Worm (Caenorhabditis elegans) whole organism, L3 larva: ENCODE results near the gene cng-3.

ENCODE experiments used
- R02D3.7 ChIP-seq: fragments of 150-350 bp; optimal IDR thresholded peaks from 2 replicates; lab custom pipeline; 2014; ENCODE audit warnings: missing biosample characterization, missing genetic modification characterization
- ZK546.5 ChIP-seq: sonication (generic microtip); optimal IDR thresholded peaks from 2 replicates; lab custom pipeline; 2017; ENCODE audit warnings: missing biosample characterization, missing genetic modification characterization
- aly-2 ChIP-seq: fragments of 150-350 bp; optimal IDR thresholded peaks from 2 replicates; lab custom pipeline; 2014; ENCODE audit warnings: missing biosample characterization, missing genetic modification characterization
- ama-1 ChIP-seq: fragments of 150-350 bp; optimal IDR thresholded peaks from 2 replicates; lab custom pipeline; 2018
- ceh-16 ChIP-seq: sonication (generic microtip); optimal IDR thresholded peaks from 2 replicates; lab custom pipeline; 2017; ENCODE audit warnings: missing biosample characterization, missing genetic modification characterization
- ceh-28 ChIP-seq: fragments of 150-350 bp; optimal IDR thresholded peaks from 2 replicates; lab custom pipeline; 2014; ENCODE audit warnings: missing biosample characterization, missing genetic modification reagents, missing genetic modification characterization
- ceh-82 ChIP-seq: fragments of 150-350 bp; optimal IDR thresholded peaks from 2 replicates; lab custom pipeline; 2014; ENCODE audit warnings: missing biosample characterization, missing genetic modification characterization
- ceh-9 ChIP-seq: sonication (generic microtip); optimal IDR thresholded peaks from 2 replicates; lab custom pipeline; 2018; ENCODE audit warnings: missing biosample characterization, missing genetic modification characterization
- daf-12 ChIP-seq: fragments of 150-350 bp; optimal IDR thresholded peaks from 2 replicates; lab custom pipeline; 2014; ENCODE audit warnings: missing biosample characterization, missing genetic modification reagents, missing genetic modification characterization
- egl-27 ChIP-seq: sonication (generic microtip); optimal IDR thresholded peaks from 4 replicates; lab custom pipeline; 2017; ENCODE audit warnings: missing biosample characterization, missing genetic modification reagents, missing genetic modification characterization
- egl-5 ChIP-seq: fragments of 150-350 bp; optimal IDR thresholded peaks from 2 replicates; lab custom pipeline; 2017; ENCODE audit warnings: missing biosample characterization, missing genetic modification reagents, missing genetic modification characterization, inconsistent platforms
- elt-1 ChIP-seq: fragments of 150-350 bp; optimal IDR thresholded peaks from 2 replicates; lab custom pipeline; 2014; ENCODE audit warnings: missing biosample characterization, missing genetic modification characterization
- elt-2 ChIP-seq: sonication (generic microtip); optimal IDR thresholded peaks from 2 replicates; lab custom pipeline; 2016; ENCODE audit warnings: missing genetic modification reagents, mild to moderate bottlenecking, missing genetic modification characterization, missing compliant biosample characterization
- elt-3 ChIP-seq, 3 experiments: fragments of 150-350 bp in 1 of 3; sonication (generic microtip) in 2 of 3; optimal IDR thresholded peaks; 2 replicates in 2 of 3; 4 replicates in 1 of 3; lab custom pipeline; 2014 to 2017; ENCODE audit warnings: missing biosample characterization in 3 of 3, missing genetic modification characterization in 3 of 3
- eor-1 ChIP-seq, 2 experiments: fragments of 150-350 bp; optimal IDR thresholded peaks; 2 replicates each; lab custom pipeline; 2014 to 2018; ENCODE audit warnings: missing biosample characterization in 2 of 2, missing genetic modification characterization in 2 of 2
- fkh-10 ChIP-seq: sonication (generic microtip); optimal IDR thresholded peaks from 2 replicates; lab custom pipeline; 2017; ENCODE audit warnings: missing biosample characterization, missing genetic modification reagents, missing genetic modification characterization
- fkh-2 ChIP-seq: fragments of 150-350 bp; optimal IDR thresholded peaks from 2 replicates; lab custom pipeline; 2014; ENCODE audit warnings: missing biosample characterization, missing genetic modification reagents, missing genetic modification characterization
- fos-1 ChIP-seq: fragments of 150-350 bp; optimal IDR thresholded peaks from 2 replicates; lab custom pipeline; 2014; ENCODE audit warnings: missing biosample characterization, missing genetic modification characterization
- hmg-11 ChIP-seq: sonication (generic microtip); optimal IDR thresholded peaks from 2 replicates; lab custom pipeline; 2016; ENCODE audit warnings: missing genetic modification characterization, missing compliant biosample characterization
- jun-1 ChIP-seq: fragments of 150-350 bp; optimal IDR thresholded peaks from 2 replicates; lab custom pipeline; 2014; ENCODE audit warnings: missing biosample characterization, missing genetic modification reagents, missing genetic modification characterization
- lin-15B ChIP-seq: fragments of 150-350 bp; optimal IDR thresholded peaks from 2 replicates; lab custom pipeline; 2014; ENCODE audit warnings: missing biosample characterization, missing genetic modification characterization
- lin-39 ChIP-seq: fragments of 150-350 bp; optimal IDR thresholded peaks from 2 replicates; lab custom pipeline; 2018; ENCODE audit warnings: missing biosample characterization, missing genetic modification reagents, missing genetic modification characterization
- lsy-12 ChIP-seq: sonication (generic microtip); optimal IDR thresholded peaks from 2 replicates; lab custom pipeline; 2016; ENCODE audit warnings: mild to moderate bottlenecking, missing genetic modification characterization, missing compliant biosample characterization
- mdl-1 ChIP-seq: fragments of 150-350 bp; optimal IDR thresholded peaks from 2 replicates; lab custom pipeline; 2014; ENCODE audit warnings: missing biosample characterization, missing genetic modification characterization
- mml-1 ChIP-seq: fragments of 150-350 bp; sonication (generic microtip); optimal IDR thresholded peaks from 3 replicates; lab custom pipeline; 2014; ENCODE audit warnings: missing biosample characterization, missing genetic modification characterization
- nfya-1 ChIP-seq: sonication (generic microtip); optimal IDR thresholded peaks from 2 replicates; lab custom pipeline; 2017; ENCODE audit warnings: missing genetic modification characterization, mild to moderate bottlenecking, missing compliant biosample characterization, antibody characterized with exemption, moderate library complexity; ENCODE audit not compliant: insufficient read depth
- nhr-11 ChIP-seq: fragments of 150-350 bp; optimal IDR thresholded peaks from 2 replicates; lab custom pipeline; 2014; ENCODE audit warnings: missing biosample characterization, missing genetic modification characterization
- nhr-12 ChIP-seq: fragments of 150-350 bp; optimal IDR thresholded peaks from 2 replicates; lab custom pipeline; 2014; ENCODE audit warnings: missing biosample characterization, missing genetic modification characterization
- nhr-23 ChIP-seq: fragments of 150-350 bp; optimal IDR thresholded peaks from 2 replicates; lab custom pipeline; 2014; ENCODE audit warnings: missing biosample characterization, missing genetic modification reagents, missing genetic modification characterization
- nhr-237 ChIP-seq: fragments of 150-350 bp; optimal IDR thresholded peaks from 2 replicates; lab custom pipeline; 2014; ENCODE audit warnings: missing biosample characterization, missing genetic modification characterization
- nhr-25 ChIP-seq: sonication (generic microtip); optimal IDR thresholded peaks from 2 replicates; lab custom pipeline; 2017; ENCODE audit warnings: missing biosample characterization, missing genetic modification characterization
- nhr-28 ChIP-seq: fragments of 150-350 bp; optimal IDR thresholded peaks from 2 replicates; lab custom pipeline; 2014; ENCODE audit warnings: missing biosample characterization, missing genetic modification characterization
- nhr-43 ChIP-seq: sonication (generic microtip); optimal IDR thresholded peaks from 2 replicates; lab custom pipeline; 2016; ENCODE audit warnings: mild to moderate bottlenecking, missing genetic modification characterization, missing compliant biosample characterization; ENCODE audit not compliant: poor library complexity, severe bottlenecking
- nhr-67 ChIP-seq: fragments of 150-350 bp; optimal IDR thresholded peaks from 2 replicates; lab custom pipeline; 2014; ENCODE audit warnings: missing biosample characterization, missing genetic modification characterization
- nhr-76 ChIP-seq: fragments of 150-350 bp; sonication (generic microtip); optimal IDR thresholded peaks from 5 replicates; lab custom pipeline; 2014; ENCODE audit warnings: missing biosample characterization, missing genetic modification characterization
- nhr-77 ChIP-seq: fragments of 150-350 bp; optimal IDR thresholded peaks from 2 replicates; lab custom pipeline; 2014; ENCODE audit warnings: missing biosample characterization, missing genetic modification characterization
- pha-4 ChIP-seq: fragments of 150-350 bp; optimal IDR thresholded peaks from 2 replicates; lab custom pipeline; 2014; ENCODE audit warnings: missing biosample characterization, missing genetic modification reagents, missing genetic modification characterization
- pqm-1 ChIP-seq: fragments of 150-350 bp; optimal IDR thresholded peaks from 2 replicates; lab custom pipeline; 2017; ENCODE audit warnings: missing biosample characterization, missing genetic modification characterization, inconsistent platforms
- sea-2 ChIP-seq: fragments of 150-350 bp; sonication (generic microtip); optimal IDR thresholded peaks from 4 replicates; lab custom pipeline; 2014; ENCODE audit warnings: missing biosample characterization, missing genetic modification reagents, missing genetic modification characterization
- skn-1 ChIP-seq: fragments of 150-350 bp; optimal IDR thresholded peaks from 2 replicates; lab custom pipeline; 2014; ENCODE audit warnings: missing biosample characterization, missing genetic modification characterization
- snpc-4 ChIP-seq: fragments of 150-350 bp; optimal IDR thresholded peaks from 2 replicates; lab custom pipeline; 2014; ENCODE audit warnings: missing biosample characterization, missing genetic modification characterization
- tbx-2 ChIP-seq: sonication (generic microtip); optimal IDR thresholded peaks from 2 replicates; lab custom pipeline; 2016; ENCODE audit warnings: mild to moderate bottlenecking, missing genetic modification characterization, missing compliant biosample characterization
- unc-39 ChIP-seq: sonication (generic microtip); optimal IDR thresholded peaks from 4 replicates; lab custom pipeline; 2017; ENCODE audit warnings: missing biosample characterization, missing genetic modification characterization
- unc-62 ChIP-seq: fragments of 150-350 bp; sonication (generic microtip); optimal IDR thresholded peaks from 4 replicates; lab custom pipeline; 2014; ENCODE audit warnings: missing biosample characterization, missing genetic modification reagents, missing genetic modification characterization
- zag-1 ChIP-seq: fragments of 150-350 bp; optimal IDR thresholded peaks from 2 replicates; lab custom pipeline; 2014; ENCODE audit warnings: missing biosample characterization, missing genetic modification characterization
- ztf-11 ChIP-seq: fragments of 150-350 bp; optimal IDR thresholded peaks from 2 replicates; lab custom pipeline; 2014; ENCODE audit warnings: missing biosample characterization, missing genetic modification characterization
- ztf-4 ChIP-seq: fragments of 150-350 bp; optimal IDR thresholded peaks from 2 replicates; lab custom pipeline; 2014; ENCODE audit warnings: missing biosample characterization, missing genetic modification characterization

The cng-3 gene

ce11 chrIV:9524849-9525460 lies 44.1 kb upstream of the cng-3 start, which contains the start of gene ndua-5:
Gene ndua-5, minus strand, starts transcription at chrIV:9524899.
- no peak for TF ChIP-seq R02D3.7 (tag; lab: Kevin White, UChicago)
- TF ChIP-seq ceh-9 (tag; lab: Kevin White, UChicago): no peak
- no peak for TF ChIP-seq lin-39
- TF ChIP-seq sea-2: no peak
- no peak for TF ChIP-seq ztf-4 (tag; lab: Kevin White, UChicago)
- no peak for TF ChIP-seq nhr-28 (tag; lab: Kevin White, UChicago)
- no peak for TF ChIP-seq ztf-11 (tag; lab: Kevin White, UChicago)
- TF ChIP-seq zag-1 (tag; lab: Kevin White, UChicago): no peak
- TF ChIP-seq lsy-12: no peak
- peak; percentile 23 for TF ChIP-seq egl-5
- peak; percentile 12 for TF ChIP-seq nhr-23 (tag; lab: Kevin White, UChicago)
- TF ChIP-seq ceh-82 (tag; lab: Kevin White, UChicago): no peak
- peak; percentile 59 for TF ChIP-seq lin-15B (tag; lab: Kevin White, UChicago)
- TF ChIP-seq elt-1 (tag; lab: Kevin White, UChicago): no peak
- no peak for TF ChIP-seq nhr-77 (tag; lab: Kevin White, UChicago)
- no peak for TF ChIP-seq jun-1 (tag; lab: Kevin White, UChicago)
- no peak for TF ChIP-seq nhr-11 (tag; lab: Kevin White, UChicago)
- no peak for TF ChIP-seq eor-1 (tag; optimal IDR thresholded peaks at IDR 0.05; lab: Kevin White, UChicago)
- TF ChIP-seq fos-1 (tag; lab: Kevin White, UChicago): no peak
- TF ChIP-seq ama-1 (lab: Kevin White, UChicago): no peak
- TF ChIP-seq unc-62 (GFP tag; lab: Kevin White, UChicago): no peak
- no peak for TF ChIP-seq nhr-25 (tag; lab: Kevin White, UChicago)
- TF ChIP-seq ceh-16 (tag; lab: Kevin White, UChicago): no peak
- no peak for TF ChIP-seq nhr-67 (tag; lab: Kevin White, UChicago)
- TF ChIP-seq fkh-10 (GFP tag; lab: Kevin White, UChicago): no peak
- no peak for TF ChIP-seq nhr-43
- TF ChIP-seq nhr-76 (tag; lab: Kevin White, UChicago): no peak
- no peak for TF ChIP-seq mml-1 (tag; lab: Kevin White, UChicago)
- peak; percentile 64 for TF ChIP-seq pha-4
- TF ChIP-seq ceh-28 (tag; lab: Kevin White, UChicago): no peak
- peak; percentile 55 for TF ChIP-seq nfya-1 (tag; lab: Kevin White, UChicago)
- TF ChIP-seq pqm-1 (tag; lab: Kevin White, UChicago): no peak
- TF ChIP-seq mdl-1 (tag; lab: Kevin White, UChicago): no peak
- TF ChIP-seq ZK546.5: no peak
- TF ChIP-seq daf-12 (tag; lab: Kevin White, UChicago): no peak
- TF ChIP-seq skn-1 (tag; lab: Kevin White, UChicago): no peak
- TF ChIP-seq nhr-12 (tag; lab: Kevin White, UChicago): no peak
- no peak for TF ChIP-seq elt-3 (tag; optimal IDR thresholded peaks at IDR 0.05; lab: Kevin White, UChicago)
- TF ChIP-seq fkh-2 (tag; lab: Kevin White, UChicago): no peak
- no peak for TF ChIP-seq unc-39
- peak; percentile 32 for TF ChIP-seq hmg-11
- TF ChIP-seq nhr-237 (tag; lab: Kevin White, UChicago): no peak
- no peak for TF ChIP-seq tbx-2
- TF ChIP-seq aly-2 (tag; lab: Kevin White, UChicago): no peak
- TF ChIP-seq snpc-4 (tag; lab: Kevin White, UChicago): peak; percentile 7
- TF ChIP-seq egl-27 (tag; lab: Kevin White, UChicago): no peak
- no peak for TF ChIP-seq elt-2 (tag; lab: Kevin White, UChicago)
